Worm (Caenorhabditis elegans): ENCODE results near the gene R09E10.5.

DNA sequence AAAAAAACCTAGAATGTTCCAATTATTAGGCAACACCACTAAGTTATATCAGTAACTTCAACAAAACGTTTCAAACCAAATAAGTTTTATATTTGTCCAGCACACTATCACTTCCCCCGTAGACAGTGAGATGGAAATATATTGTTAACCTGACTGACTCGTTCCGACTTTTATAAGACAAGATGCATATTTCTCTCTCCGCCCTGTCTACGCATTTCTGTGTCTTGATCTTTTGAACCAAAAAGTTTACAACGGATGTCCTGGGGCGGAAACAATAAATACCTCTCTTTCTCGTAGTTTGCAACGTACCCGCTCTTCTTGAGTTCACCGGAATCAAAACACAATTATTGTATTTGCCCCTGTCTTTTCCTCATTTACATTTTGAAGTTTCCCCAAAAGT lies 50.8 kb downstream of the R09E10.5 start:
- TF ChIP-seq nhr-12 (tag; optimal IDR thresholded peaks at IDR 0.05): no peak
- no peak for TF ChIP-seq lin-13 (GFP tag; optimal IDR thresholded peaks at IDR 0.05)
- TF ChIP-seq ama-1 (optimal IDR thresholded peaks at IDR 0.05): no peak
